Worm (Caenorhabditis elegans): ENCODE measurements around the gene srg-21.

DNA sequence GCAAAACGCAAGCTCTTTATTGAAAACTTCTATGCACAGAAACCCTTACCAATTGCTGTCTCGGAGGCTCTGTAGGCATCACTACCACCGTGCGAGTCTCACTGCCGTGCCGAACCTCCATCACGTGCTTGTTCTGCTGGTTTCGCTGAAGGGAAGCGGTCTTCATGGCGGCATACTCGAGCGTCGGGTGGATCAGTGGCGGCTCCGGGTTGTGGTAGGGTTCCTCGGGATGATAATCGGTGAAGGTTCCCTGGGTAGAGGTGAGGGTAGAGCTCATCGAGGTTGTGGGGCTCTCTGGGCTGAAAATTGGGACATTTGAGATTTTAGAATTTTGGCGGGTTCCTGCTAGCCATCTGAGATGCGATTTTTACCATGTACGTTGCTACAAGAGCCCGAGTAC lies 38.3 kb downstream of the srg-21 start:
- TF ChIP-seq aly-1 (tag; optimal IDR thresholded peaks at IDR 0.05) (no peak), ets-7 (tag; optimal IDR thresholded peaks at IDR 0.05) (no peak), ama-1 (optimal IDR thresholded peaks at IDR 0.05) (no peak), F13C5.2 (tag; optimal IDR thresholded peaks at IDR 0.05) (no peak), ceh-13 (GFP tag; optimal IDR thresholded peaks at IDR 0.05) (no peak), scrt-1 (GFP tag; IDR thresholded peaks at IDR 0.05) (no peak), ceh-36 (tag; optimal IDR thresholded peaks at IDR 0.05) (no peak), hmbx-1 (tag; optimal IDR thresholded peaks at IDR 0.05) (no peak), flt-1 (GFP tag; IDR thresholded peaks at IDR 0.05) (no peak), tbx-37 (GFP tag; conservative IDR thresholded peaks at IDR 0.05) (no peak), pes-1 (GFP tag; IDR thresholded peaks at IDR 0.05) (no peak), B0310.2 (tag; optimal IDR thresholded peaks at IDR 0.05) (no peak), tbx-11 (GFP tag; IDR thresholded peaks at IDR 0.05) (no peak)
